Worm (Caenorhabditis elegans) whole organism, young adult: ENCODE measurements around the gene tost-1.

Source experiments
- B0019.2 ChIP-seq: fragments of 200-800 bp; sonication (Bioruptor generic); conservative IDR thresholded peaks from 2 replicates; pipeline ENCODE4 v1.3.6; 2022; ENCODE audit warnings: missing genetic modification reagents, missing genetic modification characterization, missing compliant biosample characterization
- B0261.1 ChIP-seq: sonication (generic microtip); optimal IDR thresholded peaks from 2 replicates; lab custom pipeline; 2016; ENCODE audit warnings: mild to moderate bottlenecking, missing genetic modification characterization, moderate library complexity, missing compliant biosample characterization
- B0336.3 ChIP-seq: fragments of 200-800 bp; sonication (Bioruptor generic); IDR thresholded peaks from 2 replicates; pipeline ENCODE4 v1.3.6; 2022; ENCODE audit warnings: missing genetic modification characterization, missing compliant biosample characterization
- D2030.7 ChIP-seq: fragments of 200-800 bp; sonication (Bioruptor generic); IDR thresholded peaks from 2 replicates; pipeline ENCODE4 v1.3.6; 2022; ENCODE audit warnings: missing genetic modification reagents, missing genetic modification characterization, missing compliant biosample characterization
- F23B12.7 ChIP-seq: sonication (generic microtip); optimal IDR thresholded peaks from 2 replicates; lab custom pipeline; 2017; ENCODE audit warnings: missing genetic modification characterization, mild to moderate bottlenecking, missing compliant biosample characterization, antibody characterized with exemption, moderate library complexity; ENCODE audit not compliant: insufficient read depth
- F37B4.10 ChIP-seq: fragments of 200-800 bp; sonication (Bioruptor generic); IDR thresholded peaks from 2 replicates; pipeline ENCODE4 v1.3.6; 2022; ENCODE audit warnings: missing genetic modification characterization, missing compliant biosample characterization
- F57A8.1 ChIP-seq: fragments of 200-800 bp; sonication (Bioruptor generic); optimal IDR thresholded peaks from 2 replicates; lab custom pipeline; 2018; ENCODE audit warnings: mild to moderate bottlenecking, missing genetic modification characterization, moderate library complexity, missing compliant biosample characterization
- K12H6.12 ChIP-seq: fragments of 200-800 bp; sonication (Bioruptor generic); optimal IDR thresholded peaks from 2 replicates; lab custom pipeline; 2018; ENCODE audit warnings: mild to moderate bottlenecking, missing genetic modification characterization, missing compliant biosample characterization
- Y95B8A.8 ChIP-seq: fragments of 200-800 bp; sonication (Bioruptor generic); IDR thresholded peaks from 2 replicates; pipeline ENCODE4 v1.3.6; 2022; ENCODE audit warnings: missing genetic modification reagents, missing genetic modification characterization, missing compliant biosample characterization
- akir-1 ChIP-seq: fragments of 200-800 bp; sonication (Bioruptor generic); optimal IDR thresholded peaks from 2 replicates; lab custom pipeline; 2018; ENCODE audit warnings: mild to moderate bottlenecking, missing genetic modification characterization, moderate library complexity, missing compliant biosample characterization
- attf-5 ChIP-seq: fragments of 200-800 bp; sonication (Bioruptor generic); optimal IDR thresholded peaks from 2 replicates; lab custom pipeline; 2018; ENCODE audit warnings: mild to moderate bottlenecking, missing genetic modification characterization, missing compliant biosample characterization
- ccch-3 ChIP-seq: fragments of 200-800 bp; sonication (Bioruptor generic); optimal IDR thresholded peaks from 2 replicates; lab custom pipeline; 2018; ENCODE audit warnings: mild to moderate bottlenecking, missing genetic modification characterization, missing compliant biosample characterization
- cebp-2 ChIP-seq: fragments of 200-800 bp; sonication (Bioruptor generic); IDR thresholded peaks from 2 replicates; pipeline ENCODE4 v1.3.6; 2022; ENCODE audit warnings: missing genetic modification characterization, missing compliant biosample characterization
- ceh-58 ChIP-seq: fragments of 200-800 bp; sonication (Bioruptor generic); IDR thresholded peaks from 2 replicates; pipeline ENCODE4 v1.3.6; 2022; ENCODE audit warnings: missing genetic modification characterization, missing compliant biosample characterization
- ceh-91 ChIP-seq: fragments of 200-800 bp; sonication (Bioruptor generic); IDR thresholded peaks from 2 replicates; pipeline ENCODE4 v1.3.6; 2022; ENCODE audit warnings: missing genetic modification reagents, missing genetic modification characterization, missing compliant biosample characterization
- die-1 ChIP-seq: sonication (generic microtip); optimal IDR thresholded peaks from 2 replicates; lab custom pipeline; 2016; ENCODE audit warnings: missing genotype, mild to moderate bottlenecking, missing genetic modification characterization, missing compliant biosample characterization
- dox-1 ChIP-seq: fragments of 200-800 bp; sonication (Bioruptor generic); IDR thresholded peaks from 2 replicates; pipeline ENCODE4 v1.3.6; 2022; ENCODE audit warnings: missing genetic modification reagents, missing genetic modification characterization, missing compliant biosample characterization
- dpff-1 ChIP-seq: sonication (generic microtip); optimal IDR thresholded peaks from 2 replicates; lab custom pipeline; 2017; ENCODE audit warnings: mild to moderate bottlenecking, missing genetic modification characterization, missing compliant biosample characterization
- efl-1 ChIP-seq: fragments of 150-350 bp; optimal IDR thresholded peaks from 2 replicates; lab custom pipeline; 2014; ENCODE audit warnings: missing biosample characterization, missing genetic modification reagents, missing genetic modification characterization
- ets-4 ChIP-seq: fragments of 200-800 bp; sonication (Bioruptor generic); optimal IDR thresholded peaks from 2 replicates; lab custom pipeline; 2018; ENCODE audit warnings: mild to moderate bottlenecking, missing genetic modification characterization, missing compliant biosample characterization
- fkh-3 ChIP-seq: sonication (generic microtip); optimal IDR thresholded peaks from 2 replicates; lab custom pipeline; 2016; ENCODE audit warnings: mild to moderate bottlenecking, missing genetic modification characterization, missing compliant biosample characterization
- hlh-12 ChIP-seq: sonication (generic microtip); optimal IDR thresholded peaks from 2 replicates; lab custom pipeline; 2016; ENCODE audit warnings: missing genetic modification characterization, missing compliant biosample characterization
- let-526 ChIP-seq: fragments of 200-800 bp; sonication (Bioruptor generic); IDR thresholded peaks from 2 replicates; pipeline ENCODE4 v1.3.6; 2022; ENCODE audit warnings: missing genetic modification reagents, missing genetic modification characterization, missing compliant biosample characterization
- lin-26 ChIP-seq: fragments of 200-800 bp; sonication (Bioruptor generic); IDR thresholded peaks from 2 replicates; pipeline ENCODE4 v1.3.6; 2022; ENCODE audit warnings: missing genetic modification reagents, missing genetic modification characterization, missing compliant biosample characterization
- lsl-1 ChIP-seq: fragments of 200-800 bp; sonication (Bioruptor generic); optimal IDR thresholded peaks from 2 replicates; lab custom pipeline; 2018; ENCODE audit warnings: mild to moderate bottlenecking, missing genetic modification characterization, moderate library complexity, missing compliant biosample characterization
- mel-28 ChIP-seq: sonication (generic microtip); optimal IDR thresholded peaks from 2 replicates; lab custom pipeline; 2016; ENCODE audit warnings: borderline replicate concordance, mild to moderate bottlenecking, missing genetic modification characterization, missing compliant biosample characterization
- rcor-1 ChIP-seq: fragments of 200-800 bp; sonication (Bioruptor generic); IDR thresholded peaks from 2 replicates; pipeline ENCODE4 v1.3.6; 2022; ENCODE audit warnings: missing genetic modification reagents, missing genetic modification characterization, missing compliant biosample characterization
- rec-8 ChIP-seq, 2 experiments: sonication (generic microtip); optimal IDR thresholded peaks; 2 replicates each; lab custom pipeline; 2016; ENCODE audit warnings: mild to moderate bottlenecking in 2 of 2, missing genetic modification characterization in 2 of 2, missing genetic modification reagents in 2 of 2, missing genotype in 2 of 2, missing biosample characterization in 1 of 2, missing compliant biosample characterization in 1 of 2, moderate library complexity in 1 of 2
- repo-1 ChIP-seq: sonication (generic microtip); optimal IDR thresholded peaks from 2 replicates; lab custom pipeline; 2017; ENCODE audit warnings: mild to moderate bottlenecking, missing genetic modification characterization, missing compliant biosample characterization
- snpc-3.4 ChIP-seq: sonication (generic microtip); optimal IDR thresholded peaks from 2 replicates; lab custom pipeline; 2017; ENCODE audit warnings: missing genetic modification characterization, mild to moderate bottlenecking, missing compliant biosample characterization, antibody characterized with exemption, moderate library complexity, missing genotype, missing genetic modification reagents
- tbp1 ChIP-seq: fragments of 200-800 bp; sonication (Bioruptor generic); optimal IDR thresholded peaks from 2 replicates; lab custom pipeline; 2018; ENCODE audit warnings: mild to moderate bottlenecking, missing genetic modification characterization, missing compliant biosample characterization
- tbx-9 ChIP-seq: sonication (generic microtip); optimal IDR thresholded peaks from 2 replicates; lab custom pipeline; 2016; ENCODE audit warnings: borderline replicate concordance, missing genetic modification characterization, inconsistent platforms, missing compliant biosample characterization
- unc-130 ChIP-seq: sonication (generic microtip); optimal IDR thresholded peaks from 2 replicates; lab custom pipeline; 2016; ENCODE audit warnings: missing genetic modification reagents, missing genetic modification characterization, missing compliant biosample characterization
- zfh-2 ChIP-seq: fragments of 200-800 bp; sonication (Bioruptor generic); conservative IDR thresholded peaks from 2 replicates; pipeline ENCODE4 v1.3.6; 2022; ENCODE audit warnings: missing genetic modification reagents, missing genetic modification characterization, missing compliant biosample characterization
- ztf-18 ChIP-seq: sonication (generic microtip); optimal IDR thresholded peaks from 2 replicates; lab custom pipeline; 2016; ENCODE audit warnings: missing genotype, mild to moderate bottlenecking, missing genetic modification characterization, missing compliant biosample characterization
- ztf-25 ChIP-seq: fragments of 200-800 bp; sonication (Bioruptor generic); IDR thresholded peaks from 2 replicates; pipeline ENCODE4 v1.3.6; 2022; ENCODE audit warnings: missing genetic modification reagents, missing genetic modification characterization, missing compliant biosample characterization
- ztf-6 ChIP-seq: fragments of 200-800 bp; sonication (Bioruptor generic); IDR thresholded peaks from 2 replicates; pipeline ENCODE4 v1.3.6; 2022; ENCODE audit warnings: missing genetic modification reagents, missing genetic modification characterization, missing compliant biosample characterization

tost-1 gene

ce11 chrIII:4870478-4870877, 7.6 kb downstream of the tost-1 start, which contains the start of gene gipc-1:
TSS of gene gipc-1 (plus strand) at chrIII:4870778.
- TF ChIP-seq let-526 (GFP tag; lab: Robert Waterston, UW) = no peak
- TF ChIP-seq rcor-1 (GFP tag; lab: Robert Waterston, UW) = no peak
- TF ChIP-seq tbp1 (GFP tag; lab: Kevin White, UChicago) = no peak
- no peak for TF ChIP-seq mel-28 (tag; lab: Kevin White, UChicago)
- TF ChIP-seq F57A8.1 (GFP tag; lab: Kevin White, UChicago) = no peak
- TF ChIP-seq ceh-58 = no peak
- no peak for TF ChIP-seq ztf-6 (GFP tag; lab: Robert Waterston, UW)
- no peak for TF ChIP-seq ztf-18 (tag; lab: Kevin White, UChicago)
- TF ChIP-seq D2030.7 (GFP tag; lab: Robert Waterston, UW) = no peak
- no peak for TF ChIP-seq Y95B8A.8 (GFP tag; lab: Robert Waterston, UW)
- no peak for TF ChIP-seq dpff-1 (tag; lab: Kevin White, UChicago)
- no peak for TF ChIP-seq B0336.3 (GFP tag; lab: Robert Waterston, UW)
- no peak for TF ChIP-seq ets-4 (GFP tag; lab: Kevin White, UChicago)
- TF ChIP-seq lin-26 (GFP tag; lab: Robert Waterston, UW) = no peak

- TF ChIP-seq snpc-3.4 (tag; lab: Kevin White, UChicago) (no peak), B0261.1 (no peak), efl-1 (GFP tag; lab: Kevin White, UChicago) (no peak), ceh-91 (no peak), lsl-1 (GFP tag; lab: Kevin White, UChicago) (no peak), tbp1 (GFP tag; lab: Kevin White, UChicago) (no peak)
Observed at ce11 chrIII:4868643-4869042, 9.5 kb downstream of the tost-1 start, which contains the start of the genes msd-4 and C35D10.3. TSS of gene msd-4 (minus strand) at chrIII:4868743. TSS of gene C35D10.3 (plus strand) at chrIII:4868921.

- TF ChIP-seq hlh-12 (tag; lab: Kevin White, UChicago) (no peak), die-1 (tag; lab: Kevin White, UChicago) (no peak), tbx-9 (tag; lab: Kevin White, UChicago) (no peak), K12H6.12 (tag; lab: Kevin White, UChicago) (no peak), ztf-25 (GFP tag; lab: Robert Waterston, UW) (no peak), F37B4.10 (GFP tag; lab: Robert Waterston, UW) (no peak)
Observed at ce11 chrIII:4866762-4867161, 11.3 kb downstream of the tost-1 start, which contains the start of gene C35D10.17. TSS of gene C35D10.17 (plus strand) at chrIII:4867062.

- TF ChIP-seq cebp-2 (GFP tag; lab: Robert Waterston, UW) = no peak
Observed at ce11 chrIII:4863127-4863526, 15.0 kb downstream of the tost-1 start, which contains the start of gene coq-8. TSS of gene coq-8 (plus strand) at chrIII:4863427.

- TF ChIP-seq B0019.2 = no peak
- TF ChIP-seq akir-1 = no peak
- TF ChIP-seq ceh-58 = no peak
- TF ChIP-seq fkh-3 (tag; lab: Kevin White, UChicago) = no peak
- TF ChIP-seq zfh-2 (GFP tag; lab: Robert Waterston, UW) = no peak
- no peak for TF ChIP-seq snpc-3.4 (tag; lab: Kevin White, UChicago)
- TF ChIP-seq dox-1 (GFP tag; lab: Robert Waterston, UW) = no peak
- no peak for TF ChIP-seq attf-5 (GFP tag; lab: Kevin White, UChicago)
- TF ChIP-seq repo-1 (tag; lab: Kevin White, UChicago) = no peak
- peak; percentile 10 for TF ChIP-seq unc-130 (GFP tag; lab: Kevin White, UChicago)
- TF ChIP-seq rec-8 (tag; optimal IDR thresholded peaks at IDR 0.05; lab: Kevin White, UChicago) = peak in 1 of 2 experiments; percentile 20
- TF ChIP-seq F23B12.7 (tag; lab: Kevin White, UChicago) = no peak
- TF ChIP-seq Y95B8A.8 (GFP tag; lab: Robert Waterston, UW) = no peak
- no peak for TF ChIP-seq rcor-1 (GFP tag; lab: Robert Waterston, UW)
- TF ChIP-seq ccch-3 = no peak
Observed at ce11 chrIII:4861744-4862401, 16.2 kb downstream of the tost-1 start, which contains the start of the genes C35D10.10 and C35D10.5. TSS of gene C35D10.10 (minus strand) at chrIII:4861794. TSS of gene C35D10.5 (plus strand) at chrIII:4862351.
